Worm (Caenorhabditis elegans) whole organism, L4 larva: Measurements from ENCODE around the gene slc-30A9.

Experiments used
- ama-1 ChIP-seq: fragments of 150-350 bp; optimal IDR thresholded peaks from 2 replicates; lab custom pipeline; 2014; ENCODE audit warnings: inconsistent platforms, mixed read lengths
- hif-1 ChIP-seq, 2 experiments: sonication (generic microtip); optimal IDR thresholded peaks; 2 replicates each; lab custom pipeline; 2016 to 2017; ENCODE audit warnings: missing compliant biosample characterization in 2 of 2, missing genetic modification characterization in 2 of 2, missing genetic modification reagents in 2 of 2, missing genotype in 2 of 2, mild to moderate bottlenecking in 1 of 2
- hlh-30 ChIP-seq: sonication (generic microtip); optimal IDR thresholded peaks from 2 replicates; lab custom pipeline; 2017; ENCODE audit warnings: antibody characterized with exemption, mild to moderate bottlenecking, missing genetic modification characterization, missing compliant biosample characterization; ENCODE audit not compliant: insufficient read depth
- skn-1 ChIP-seq: fragments of 150-350 bp; optimal IDR thresholded peaks from 2 replicates; lab custom pipeline; 2014; ENCODE audit warnings: missing biosample characterization, missing genetic modification characterization
- ztf-11 ChIP-seq: fragments of 150-350 bp; optimal IDR thresholded peaks from 2 replicates; lab custom pipeline; 2014; ENCODE audit warnings: missing biosample characterization, missing genetic modification characterization

ce11 chrIII:2652704-2653566, 45.7 kb downstream of the slc-30A9 start:
- no peak for TF ChIP-seq hlh-30
- TF ChIP-seq hif-1 (tag; optimal IDR thresholded peaks at IDR 0.05; lab: Kevin White, UChicago): no peak
- TF ChIP-seq skn-1 (tag; lab: Kevin White, UChicago): no peak
- no peak for TF ChIP-seq ztf-11 (tag; lab: Kevin White, UChicago)
- no peak for TF ChIP-seq ama-1 (lab: Kevin White, UChicago)
